Fruit fly (Drosophila melanogaster) whole organism, embryonic: Measurements from ENCODE around the gene Blm.
A peak's percentile ranks its signal among the peaks of the same experiment; 100 is the strongest.

Experiments
- Blimp-1 ChIP-seq: fragments of 200-800 bp; sonication (Bioruptor generic); optimal IDR thresholded peaks from 3 replicates; lab custom pipeline; 2018; ENCODE audit warnings: missing biosample characterization, missing genetic modification characterization, mild to moderate bottlenecking, moderate library complexity, missing genetic modification reagents
- CG10543 ChIP-seq: fragments of 200-800 bp; sonication (Bioruptor generic); optimal IDR thresholded peaks from 3 replicates; lab custom pipeline; 2017; ENCODE audit warnings: missing biosample characterization, mild to moderate bottlenecking, missing genetic modification characterization, moderate library complexity
- CG11504 ChIP-seq: fragments of 200-800 bp; sonication (Bioruptor generic); optimal IDR thresholded peaks from 3 replicates; lab custom pipeline; 2019; ENCODE audit warnings: missing biosample characterization, mild to moderate bottlenecking, missing genetic modification characterization, moderate library complexity
- CG12391 ChIP-seq: fragments of 200-800 bp; sonication (Bioruptor generic); optimal IDR thresholded peaks from 3 replicates; lab custom pipeline; 2018; ENCODE audit warnings: missing biosample characterization, mild to moderate bottlenecking, missing genetic modification characterization, moderate library complexity
- CG13624 ChIP-seq: fragments of 200-800 bp; sonication (Bioruptor generic); optimal IDR thresholded peaks from 2 replicates; lab custom pipeline; 2016; ENCODE audit warnings: missing biosample characterization, missing genetic modification characterization
- CG13894 ChIP-seq: fragments of 200-800 bp; sonication (Bioruptor generic); optimal IDR thresholded peaks from 3 replicates; lab custom pipeline; 2018; ENCODE audit warnings: missing biosample characterization, mild to moderate bottlenecking, missing genetic modification characterization, moderate library complexity
- CG15269 ChIP-seq: fragments of 200-800 bp; sonication (Bioruptor generic); optimal IDR thresholded peaks from 2 replicates; lab custom pipeline; 2018; ENCODE audit warnings: missing biosample characterization, mild to moderate bottlenecking, missing genetic modification characterization, moderate library complexity
- CG17912 ChIP-seq: fragments of 200-800 bp; sonication (Bioruptor generic); optimal IDR thresholded peaks from 2 replicates; lab custom pipeline; 2018; ENCODE audit warnings: missing biosample characterization, mild to moderate bottlenecking, missing genetic modification characterization
- CG18619 ChIP-seq: fragments of 200-800 bp; sonication (Bioruptor generic); optimal IDR thresholded peaks from 3 replicates; lab custom pipeline; 2017; ENCODE audit warnings: missing biosample characterization, mild to moderate bottlenecking, missing genetic modification characterization
- CG2116 ChIP-seq: fragments of 200-800 bp; sonication (Bioruptor generic); optimal IDR thresholded peaks from 3 replicates; lab custom pipeline; 2018; ENCODE audit warnings: missing biosample characterization, mild to moderate bottlenecking, missing genetic modification characterization
- CG2129 ChIP-seq: fragments of 200-800 bp; sonication (Bioruptor generic); IDR thresholded peaks from 2 replicates; pipeline ENCODE4 v1.3.6; 2022; ENCODE audit warnings: missing biosample characterization, missing genetic modification characterization; ENCODE audit not compliant: partially characterized antibody
- CG30403 ChIP-seq: fragments of 200-800 bp; sonication (Bioruptor generic); optimal IDR thresholded peaks from 3 replicates; lab custom pipeline; 2016; ENCODE audit warnings: missing biosample characterization, missing genetic modification characterization
- CG33557 ChIP-seq: fragments of 200-800 bp; sonication (Bioruptor generic); optimal IDR thresholded peaks from 2 replicates; lab custom pipeline; 2019; ENCODE audit warnings: missing biosample characterization, mild to moderate bottlenecking, missing genetic modification characterization, moderate library complexity
- CG4328 ChIP-seq: fragments of 200-800 bp; sonication (Bioruptor generic); optimal IDR thresholded peaks from 3 replicates; lab custom pipeline; 2017; ENCODE audit warnings: missing biosample characterization, missing genetic modification reagents, missing genetic modification characterization
- CG9437 ChIP-seq: fragments of 200-800 bp; sonication (Bioruptor generic); optimal IDR thresholded peaks from 2 replicates; lab custom pipeline; 2018; ENCODE audit warnings: missing biosample characterization, mild to moderate bottlenecking, missing genetic modification characterization
- Dll ChIP-seq: fragments of 200-800 bp; sonication (Bioruptor generic); IDR thresholded peaks from 4 replicates; pipeline ENCODE4 v1.3.6; 2022; ENCODE audit warnings: missing biosample characterization, missing genetic modification characterization; ENCODE audit not compliant: partially characterized antibody
- Fer1 ChIP-seq: fragments of 200-800 bp; sonication (Bioruptor generic); optimal IDR thresholded peaks from 2 replicates; lab custom pipeline; 2017; ENCODE audit warnings: missing biosample characterization, mild to moderate bottlenecking, missing genetic modification characterization
- HHEX ChIP-seq: fragments of 200-800 bp; sonication (Bioruptor generic); optimal IDR thresholded peaks from 3 replicates; lab custom pipeline; 2017; ENCODE audit warnings: missing biosample characterization, mild to moderate bottlenecking, missing genetic modification characterization, missing genetic modification reagents
- HLH54F ChIP-seq: fragments of 200-800 bp; sonication (Bioruptor generic); optimal IDR thresholded peaks from 3 replicates; lab custom pipeline; 2016; ENCODE audit warnings: missing biosample characterization, missing genetic modification characterization
- HmgZ ChIP-seq: fragments of 200-800 bp; sonication (Bioruptor generic); optimal IDR thresholded peaks from 2 replicates; lab custom pipeline; 2018; ENCODE audit warnings: missing biosample characterization, mild to moderate bottlenecking, missing genetic modification characterization
- Kr ChIP-seq: fragments of 200-800 bp; sonication (Bioruptor generic); optimal IDR thresholded peaks from 2 replicates; lab custom pipeline; 2017; ENCODE audit warnings: missing biosample characterization, mild to moderate bottlenecking, missing genetic modification characterization
- NC2β ChIP-seq: fragments of 200-800 bp; sonication (Bioruptor generic); optimal IDR thresholded peaks from 2 replicates; lab custom pipeline; 2016; ENCODE audit warnings: missing biosample characterization, missing genetic modification characterization
- NK7.1 ChIP-seq: fragments of 200-800 bp; sonication (Bioruptor generic); optimal IDR thresholded peaks from 3 replicates; lab custom pipeline; 2016; ENCODE audit warnings: missing biosample characterization, missing genetic modification characterization
- Neu2 ChIP-seq: fragments of 200-800 bp; sonication (Bioruptor generic); optimal IDR thresholded peaks from 3 replicates; lab custom pipeline; 2016; ENCODE audit warnings: missing biosample characterization, missing genetic modification characterization, borderline replicate concordance
- Nf-YB ChIP-seq: fragments of 200-800 bp; sonication (Bioruptor generic); optimal IDR thresholded peaks from 3 replicates; lab custom pipeline; 2019; ENCODE audit warnings: missing biosample characterization, mild to moderate bottlenecking, missing genetic modification characterization, moderate library complexity
- Nf-YC ChIP-seq: fragments of 200-800 bp; optimal IDR thresholded peaks from 3 replicates; lab custom pipeline; 2019; ENCODE audit warnings: missing biosample characterization, mild to moderate bottlenecking, missing genetic modification characterization, moderate library complexity
- Oaz ChIP-seq: fragments of 200-800 bp; sonication (Bioruptor generic); IDR thresholded peaks from 2 replicates; pipeline ENCODE4 v1.3.6; 2022; ENCODE audit warnings: missing biosample characterization, missing genetic modification characterization
- ap ChIP-seq: fragments of 200-800 bp; sonication (Bioruptor generic); IDR thresholded peaks from 2 replicates; pipeline ENCODE4 v1.3.6; 2022; ENCODE audit warnings: missing biosample characterization, missing genetic modification characterization
- bab2 ChIP-seq: fragments of 200-800 bp; sonication (Bioruptor generic); optimal IDR thresholded peaks from 2 replicates; lab custom pipeline; 2016; ENCODE audit warnings: missing biosample characterization, missing genetic modification characterization
- ci ChIP-seq: fragments of 200-800 bp; sonication (Bioruptor generic); IDR thresholded peaks from 3 replicates; pipeline ENCODE4 v1.3.6; 2022; ENCODE audit warnings: missing biosample characterization, missing genetic modification characterization
- dati ChIP-seq: fragments of 200-800 bp; sonication (Bioruptor generic); IDR thresholded peaks from 2 replicates; pipeline ENCODE4 v1.3.6; 2022; ENCODE audit warnings: missing biosample characterization, missing genetic modification characterization
- dmrt99B ChIP-seq: fragments of 200-800 bp; sonication (Bioruptor generic); optimal IDR thresholded peaks from 2 replicates; lab custom pipeline; 2018; ENCODE audit warnings: missing biosample characterization, mild to moderate bottlenecking, missing genetic modification characterization, moderate library complexity
- eyg ChIP-seq: fragments of 200-800 bp; sonication (Bioruptor generic); optimal IDR thresholded peaks from 3 replicates; lab custom pipeline; 2016; ENCODE audit warnings: missing biosample characterization, missing genetic modification characterization
- gce ChIP-seq: fragments of 200-800 bp; sonication (Bioruptor generic); IDR thresholded peaks from 3 replicates; pipeline ENCODE4 v1.3.6; 2022; ENCODE audit warnings: missing biosample characterization, missing genetic modification characterization
- hb ChIP-seq: fragments of 200-800 bp; sonication (Bioruptor generic); IDR thresholded peaks from 3 replicates; pipeline ENCODE4 v1.3.6; 2022; ENCODE audit warnings: missing biosample characterization, missing genetic modification characterization; ENCODE audit not compliant: partially characterized antibody
- her ChIP-seq: fragments of 200-800 bp; sonication (Bioruptor generic); optimal IDR thresholded peaks from 2 replicates; lab custom pipeline; 2016; ENCODE audit warnings: missing biosample characterization, missing genetic modification characterization
- jing ChIP-seq: fragments of 200-800 bp; sonication (Bioruptor generic); optimal IDR thresholded peaks from 2 replicates; lab custom pipeline; 2018; ENCODE audit warnings: missing biosample characterization, mild to moderate bottlenecking, missing genetic modification characterization
- onecut ChIP-seq: fragments of 200-800 bp; sonication (Bioruptor generic); IDR thresholded peaks from 2 replicates; pipeline ENCODE4 v1.3.6; 2022; ENCODE audit warnings: missing biosample characterization, missing genetic modification characterization
- org-1 ChIP-seq: fragments of 200-800 bp; sonication (Bioruptor generic); optimal IDR thresholded peaks from 2 replicates; lab custom pipeline; 2017; ENCODE audit warnings: missing biosample characterization, missing genetic modification characterization
- ranshi ChIP-seq: fragments of 200-800 bp; sonication (Bioruptor generic); IDR thresholded peaks from 2 replicates; pipeline ENCODE4 v1.3.6; 2022; ENCODE audit warnings: missing biosample characterization, missing genetic modification characterization
- ro ChIP-seq: fragments of 200-800 bp; sonication (Bioruptor generic); IDR thresholded peaks from 2 replicates; pipeline ENCODE4 v1.3.6; 2022; ENCODE audit warnings: missing biosample characterization, missing genetic modification characterization
- run ChIP-seq: fragments of 200-800 bp; sonication (Bioruptor generic); optimal IDR thresholded peaks from 3 replicates; lab custom pipeline; 2018; ENCODE audit warnings: missing biosample characterization, mild to moderate bottlenecking, missing genetic modification characterization
- scrt ChIP-seq: fragments of 200-800 bp; sonication (Bioruptor generic); optimal IDR thresholded peaks from 2 replicates; lab custom pipeline; 2018; ENCODE audit warnings: missing biosample characterization, mild to moderate bottlenecking, missing genetic modification characterization, moderate library complexity
- seq ChIP-seq: fragments of 200-800 bp; sonication (Bioruptor generic); IDR thresholded peaks from 2 replicates; pipeline ENCODE4 v1.3.6; 2022; ENCODE audit warnings: missing biosample characterization, missing genetic modification characterization
- sim ChIP-seq: fragments of 200-800 bp; sonication (Bioruptor generic); IDR thresholded peaks from 2 replicates; pipeline ENCODE4 v1.3.6; 2022; ENCODE audit warnings: missing biosample characterization, missing genetic modification characterization
- sima ChIP-seq: fragments of 200-800 bp; sonication (Bioruptor generic); optimal IDR thresholded peaks from 2 replicates; lab custom pipeline; 2016; ENCODE audit warnings: missing biosample characterization, missing genetic modification characterization
- tap ChIP-seq: fragments of 200-800 bp; optimal IDR thresholded peaks from 3 replicates; lab custom pipeline; 2019; ENCODE audit warnings: missing biosample characterization, mild to moderate bottlenecking, missing genetic modification characterization, moderate library complexity
- toy ChIP-seq: fragments of 200-800 bp; sonication (Bioruptor generic); IDR thresholded peaks from 2 replicates; pipeline ENCODE4 v1.3.6; 2022; ENCODE audit warnings: missing biosample characterization, missing genetic modification characterization
- trem ChIP-seq: fragments of 200-800 bp; optimal IDR thresholded peaks from 3 replicates; lab custom pipeline; 2019; ENCODE audit warnings: missing biosample characterization, mild to moderate bottlenecking, missing genetic modification characterization, moderate library complexity
- zf30C ChIP-seq: fragments of 200-800 bp; sonication (Bioruptor generic); optimal IDR thresholded peaks from 3 replicates; lab custom pipeline; 2018; ENCODE audit warnings: missing biosample characterization, mild to moderate bottlenecking, missing genetic modification characterization

Gene Blm

dm6 chr3R:11773999-11774397 is 32.4 kb upstream of the Blm start (continued):
- TF ChIP-seq Neu2 (GFP tag; lab: Kevin White, UChicago) (no peak), dmrt99B (peak; percentile 86), CG15269 (tag; lab: Kevin White, UChicago) (peak; percentile 80), CG30403 (GFP tag; lab: Kevin White, UChicago) (peak; percentile 79), Oaz (GFP tag; lab: Robert Waterston, UW) (0 out of 2 replicates have a peak, but pooled peaks have one; percentile 23), CG9437 (peak; percentile 64), tap (tag; lab: Kevin White, UChicago) (peak; percentile 59), ro (GFP tag; lab: Robert Waterston, UW) (no peak), Blimp-1 (GFP tag; lab: Kevin White, UChicago) (peak; percentile 35), NK7.1 (GFP tag; lab: Kevin White, UChicago) (no peak), scrt (peak; percentile 66), jing (GFP tag; lab: Kevin White, UChicago) (no peak), Kr (GFP tag; lab: Kevin White, UChicago) (no peak), gce (GFP tag; lab: Robert Waterston, UW) (no peak), CG4328 (peak; percentile 64), HHEX (GFP tag; lab: Kevin White, UChicago) (peak; percentile 55), NC2β (GFP tag; lab: Kevin White, UChicago) (no peak), sima (GFP tag; lab: Kevin White, UChicago) (no peak), zf30C (peak; percentile 94), run (tag; lab: Kevin White, UChicago) (peak; percentile 61), Nf-YC (tag; lab: Kevin White, UChicago) (peak; percentile 68), CG18619 (GFP tag; lab: Kevin White, UChicago) (peak; percentile 70), Fer1 (GFP tag; lab: Kevin White, UChicago) (peak; percentile 82), HmgZ (peak; percentile 36), toy (GFP tag; lab: Robert Waterston, UW) (no peak), CG10543 (peak; percentile 75), CG11504 (peak; percentile 86), CG13624 (GFP tag; lab: Kevin White, UChicago) (no peak)

- TF ChIP-seq hb (no peak), ci (GFP tag; lab: Robert Waterston, UW) (peak; percentile 50; the same call in 1 of the 3 replicates), dati (GFP tag; lab: Robert Waterston, UW) (no peak), CG17912 (GFP tag; lab: Kevin White, UChicago) (no peak), sim (no peak), CG12391 (tag; lab: Kevin White, UChicago) (no peak), ranshi (GFP tag; lab: Robert Waterston, UW) (no peak), seq (peak; percentile 47; the same call in 1 of the 2 replicates), ap (GFP tag; lab: Robert Waterston, UW) (no peak), HLH54F (GFP tag; lab: Kevin White, UChicago) (no peak), CG2116 (GFP tag; lab: Kevin White, UChicago) (no peak), bab2 (GFP tag; lab: Kevin White, UChicago) (no peak), onecut (GFP tag; lab: Robert Waterston, UW) (no peak), eyg (GFP tag; lab: Kevin White, UChicago) (no peak), Nf-YB (GFP tag; lab: Kevin White, UChicago) (no peak), CG13894 (tag; lab: Kevin White, UChicago) (peak; percentile 72), org-1 (GFP tag; lab: Kevin White, UChicago) (no peak), trem (tag; lab: Kevin White, UChicago) (peak; percentile 11), her (peak; percentile 10), Dll (GFP tag; lab: Robert Waterston, UW) (peak; percentile 51; the same call in 2 of the 4 replicates), CG33557 (peak; percentile 80), CG2129 (GFP tag; lab: Robert Waterston, UW) (0 out of 2 replicates have a peak, but pooled peaks have one; percentile 16)
These were observed 31.9 kb upstream of the Blm start for dm6 chr3R:11773325-11773998.
